Worm (Caenorhabditis elegans) whole organism, young adult: ENCODE measurements around the gene str-57.

Experiments
- F37B4.10 ChIP-seq: fragments of 200-800 bp; sonication (Bioruptor generic); IDR thresholded peaks from 2 replicates; pipeline ENCODE4 v1.3.6; 2022; ENCODE audit warnings: missing genetic modification characterization, missing compliant biosample characterization
- F49E8.2 ChIP-seq: sonication (generic microtip); optimal IDR thresholded peaks from 3 replicates; lab custom pipeline; 2017; ENCODE audit warnings: missing genetic modification characterization, mild to moderate bottlenecking, missing compliant biosample characterization, antibody characterized with exemption, moderate library complexity; ENCODE audit not compliant: insufficient read depth
- F57C9.4 ChIP-seq: sonication (generic microtip); optimal IDR thresholded peaks from 2 replicates; lab custom pipeline; 2017; ENCODE audit warnings: mild to moderate bottlenecking, missing genetic modification characterization, missing compliant biosample characterization
- K11D2.4 ChIP-seq: fragments of 200-800 bp; sonication (Bioruptor generic); IDR thresholded peaks from 2 replicates; pipeline ENCODE4 v1.3.6; 2022; ENCODE audit warnings: missing genetic modification reagents, missing genetic modification characterization, missing compliant biosample characterization
- T26A5.8 ChIP-seq: sonication (generic microtip); optimal IDR thresholded peaks from 2 replicates; lab custom pipeline; 2016; ENCODE audit warnings: missing genetic modification characterization, missing compliant biosample characterization
- atf-7 ChIP-seq: sonication (generic microtip); optimal IDR thresholded peaks from 2 replicates; lab custom pipeline; 2017; ENCODE audit warnings: mild to moderate bottlenecking, missing genetic modification characterization, missing compliant biosample characterization
- athp-1 ChIP-seq: sonication (generic microtip); optimal IDR thresholded peaks from 2 replicates; lab custom pipeline; 2017; ENCODE audit warnings: mild to moderate bottlenecking, missing genetic modification characterization, missing compliant biosample characterization
- attf-3 ChIP-seq: fragments of 200-800 bp; sonication (Bioruptor generic); conservative IDR thresholded peaks from 2 replicates; pipeline ENCODE4 v1.3.6; 2022; ENCODE audit warnings: missing genetic modification reagents, missing genetic modification characterization, missing compliant biosample characterization
- attf-6 ChIP-seq: fragments of 200-800 bp; sonication (Bioruptor generic); IDR thresholded peaks from 2 replicates; pipeline ENCODE4 v1.3.6; 2022; ENCODE audit warnings: missing genetic modification reagents, missing genetic modification characterization, missing compliant biosample characterization
- bed-1 ChIP-seq: fragments of 200-800 bp; sonication (Bioruptor generic); IDR thresholded peaks from 2 replicates; pipeline ENCODE4 v1.3.6; 2022; ENCODE audit warnings: missing genetic modification reagents, missing genetic modification characterization, missing compliant biosample characterization
- ccch-3 ChIP-seq: fragments of 200-800 bp; sonication (Bioruptor generic); optimal IDR thresholded peaks from 2 replicates; lab custom pipeline; 2018; ENCODE audit warnings: mild to moderate bottlenecking, missing genetic modification characterization, missing compliant biosample characterization
- ceh-100 ChIP-seq: fragments of 200-800 bp; sonication (Bioruptor generic); IDR thresholded peaks from 2 replicates; pipeline ENCODE4 v1.3.6; 2022; ENCODE audit warnings: missing genetic modification reagents, missing genetic modification characterization, missing compliant biosample characterization
- ceh-27 ChIP-seq: fragments of 200-800 bp; sonication (Bioruptor generic); optimal IDR thresholded peaks from 2 replicates; lab custom pipeline; 2018; ENCODE audit warnings: mild to moderate bottlenecking, missing genetic modification characterization, moderate library complexity, missing compliant biosample characterization
- dox-1 ChIP-seq: fragments of 200-800 bp; sonication (Bioruptor generic); IDR thresholded peaks from 2 replicates; pipeline ENCODE4 v1.3.6; 2022; ENCODE audit warnings: missing genetic modification reagents, missing genetic modification characterization, missing compliant biosample characterization
- efl-1 ChIP-seq: fragments of 150-350 bp; optimal IDR thresholded peaks from 2 replicates; lab custom pipeline; 2014; ENCODE audit warnings: missing biosample characterization, missing genetic modification reagents, missing genetic modification characterization
- egl-44 ChIP-seq: fragments of 200-800 bp; sonication (Bioruptor generic); IDR thresholded peaks from 2 replicates; pipeline ENCODE4 v1.3.6; 2022; ENCODE audit warnings: missing genetic modification reagents, missing genetic modification characterization, missing compliant biosample characterization
- ets-4 ChIP-seq: fragments of 200-800 bp; sonication (Bioruptor generic); optimal IDR thresholded peaks from 2 replicates; lab custom pipeline; 2018; ENCODE audit warnings: mild to moderate bottlenecking, missing genetic modification characterization, missing compliant biosample characterization
- hlh-12 ChIP-seq: sonication (generic microtip); optimal IDR thresholded peaks from 2 replicates; lab custom pipeline; 2016; ENCODE audit warnings: missing genetic modification characterization, missing compliant biosample characterization
- hlh-26 ChIP-seq: fragments of 200-800 bp; sonication (Bioruptor generic); conservative IDR thresholded peaks from 2 replicates; pipeline ENCODE4 v1.3.6; 2022; ENCODE audit warnings: missing genetic modification reagents, missing genetic modification characterization, missing compliant biosample characterization
- hrde-1 ChIP-seq: sonication (generic microtip); optimal IDR thresholded peaks from 2 replicates; lab custom pipeline; 2016; ENCODE audit warnings: missing genetic modification characterization, mild to moderate bottlenecking, missing compliant biosample characterization, moderate library complexity, missing genotype, missing genetic modification reagents, borderline replicate concordance
- let-607 ChIP-seq, 2 experiments: fragments of 200-800 bp in 1 of 2; sonication (Bioruptor generic) in 1 of 2; sonication (generic microtip) in 1 of 2; optimal IDR thresholded peaks; 2 replicates each; lab custom pipeline; 2016 to 2018; ENCODE audit warnings: mild to moderate bottlenecking in 2 of 2, missing compliant biosample characterization in 2 of 2, missing genetic modification characterization in 2 of 2, moderate library complexity in 2 of 2, missing genotype in 1 of 2
- lin-35 ChIP-seq, 3 experiments: fragments of 150-350 bp in 2 of 3; sonication (generic microtip) in 1 of 3; optimal IDR thresholded peaks; 2 replicates each; lab custom pipeline; 2014 to 2018; ENCODE audit warnings: missing biosample characterization in 3 of 3, missing genetic modification characterization in 3 of 3, missing genetic modification reagents in 3 of 3
- lir-1 ChIP-seq: fragments of 200-800 bp; sonication (Bioruptor generic); conservative IDR thresholded peaks from 2 replicates; pipeline ENCODE4 v1.3.6; 2022; ENCODE audit warnings: missing genetic modification reagents, missing genetic modification characterization, missing compliant biosample characterization
- madf-10 ChIP-seq: sonication (generic microtip); optimal IDR thresholded peaks from 2 replicates; lab custom pipeline; 2016; ENCODE audit warnings: mild to moderate bottlenecking, missing genetic modification characterization, missing compliant biosample characterization
- madf-8 ChIP-seq: fragments of 200-800 bp; sonication (Bioruptor generic); conservative IDR thresholded peaks from 2 replicates; pipeline ENCODE4 v1.3.6; 2022; ENCODE audit warnings: missing genetic modification reagents, missing genetic modification characterization, missing compliant biosample characterization
- nfyb-1 ChIP-seq: fragments of 200-800 bp; sonication (Bioruptor generic); IDR thresholded peaks from 2 replicates; pipeline ENCODE4 v1.3.6; 2022; ENCODE audit warnings: missing genetic modification reagents, missing genetic modification characterization, missing compliant biosample characterization
- sdz-38 ChIP-seq: sonication (generic microtip); optimal IDR thresholded peaks from 2 replicates; lab custom pipeline; 2016; ENCODE audit warnings: missing genotype, missing genetic modification characterization, missing compliant biosample characterization
- sea-2 ChIP-seq: fragments of 200-800 bp; sonication (Bioruptor generic); IDR thresholded peaks from 2 replicates; pipeline ENCODE4 v1.3.6; 2022; ENCODE audit warnings: missing genetic modification characterization, missing compliant biosample characterization
- snpc-1.1 ChIP-seq: sonication (generic microtip); optimal IDR thresholded peaks from 2 replicates; lab custom pipeline; 2017; ENCODE audit warnings: missing genetic modification characterization, mild to moderate bottlenecking, missing compliant biosample characterization, antibody characterized with exemption, moderate library complexity, missing genotype, missing genetic modification reagents; ENCODE audit not compliant: insufficient read depth
- snpc-4 ChIP-seq, 5 experiments: fragments of 150-350 bp in 1 of 5; sonication (generic microtip) in 4 of 5; optimal IDR thresholded peaks; 2 replicates each; lab custom pipeline; 2014 to 2018; ENCODE audit warnings: missing genetic modification characterization in 5 of 5, missing biosample characterization in 3 of 5, antibody characterized with exemption in 2 of 5, mild to moderate bottlenecking in 2 of 5, missing compliant biosample characterization in 2 of 5, missing genotype in 2 of 5, moderate library complexity in 2 of 5, missing genetic modification reagents in 1 of 5
- somi-1 ChIP-seq: fragments of 200-800 bp; sonication (Bioruptor generic); optimal IDR thresholded peaks from 2 replicates; lab custom pipeline; 2018; ENCODE audit warnings: mild to moderate bottlenecking, missing genetic modification characterization, missing compliant biosample characterization
- xnd-1 ChIP-seq: sonication (generic microtip); optimal IDR thresholded peaks from 2 replicates; lab custom pipeline; 2016; ENCODE audit warnings: missing genotype, missing genetic modification reagents, missing genetic modification characterization, missing compliant biosample characterization
- zim-3 ChIP-seq: sonication (generic microtip); optimal IDR thresholded peaks from 2 replicates; lab custom pipeline; 2017; ENCODE audit warnings: mild to moderate bottlenecking, missing genetic modification characterization, moderate library complexity, missing compliant biosample characterization
- ztf-25 ChIP-seq: fragments of 200-800 bp; sonication (Bioruptor generic); IDR thresholded peaks from 2 replicates; pipeline ENCODE4 v1.3.6; 2022; ENCODE audit warnings: missing genetic modification reagents, missing genetic modification characterization, missing compliant biosample characterization
- ztf-6 ChIP-seq: fragments of 200-800 bp; sonication (Bioruptor generic); IDR thresholded peaks from 2 replicates; pipeline ENCODE4 v1.3.6; 2022; ENCODE audit warnings: missing genetic modification reagents, missing genetic modification characterization, missing compliant biosample characterization

str-57 gene

ce11 chrV:15870356-15870755 is at the start of gene str-57:
TSS of gene str-57 (plus strand) at chrV:15870656.
- no peak for TF ChIP-seq ceh-27 (GFP tag; lab: Kevin White, UChicago)

- TF ChIP-seq attf-6 (GFP tag; lab: Robert Waterston, UW) = no peak
- TF ChIP-seq sea-2 (GFP tag; lab: Robert Waterston, UW) = no peak
- TF ChIP-seq snpc-4 (GFP tag; optimal IDR thresholded peaks at IDR 0.05; lab: Kevin White, UChicago) = no peak
- TF ChIP-seq snpc-4 (tag; optimal IDR thresholded peaks at IDR 0.05; lab: Kevin White, UChicago) = no peak
- no peak for TF ChIP-seq dox-1 (GFP tag; lab: Robert Waterston, UW)
- no peak for TF ChIP-seq ccch-3 (GFP tag; lab: Kevin White, UChicago)
- no peak for TF ChIP-seq madf-8 (GFP tag; lab: Robert Waterston, UW)
- no peak for TF ChIP-seq F37B4.10 (GFP tag; lab: Robert Waterston, UW)
- TF ChIP-seq ets-4 = no peak
- TF ChIP-seq snpc-1.1 (tag; lab: Kevin White, UChicago) = no peak
These were observed 49.1 kb upstream of the str-57 start, which contains the start of gene srbc-49 for ce11 chrV:15821398-15821797. TSS of gene srbc-49 (plus strand) at chrV:15821698.

DNA sequence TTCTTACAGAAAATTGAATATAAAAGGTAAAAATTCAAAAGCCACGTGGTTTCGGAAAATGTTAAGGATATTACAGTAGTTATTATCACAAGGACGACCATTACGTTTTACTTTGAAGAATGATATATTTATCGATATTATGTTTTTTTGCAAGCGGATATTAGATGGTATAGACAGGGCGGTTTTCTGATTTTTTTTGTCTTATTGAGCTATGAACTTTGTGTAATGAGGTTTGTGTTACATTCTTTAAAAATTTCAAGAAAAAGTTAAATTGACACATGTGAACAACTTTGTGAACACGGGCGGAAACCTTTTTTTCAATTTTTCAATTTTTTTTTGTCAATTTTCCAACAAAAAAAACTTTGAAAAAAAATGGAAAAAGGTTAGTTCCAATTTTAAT is 45.6 kb upstream of the str-57 start, which contains the start of gene srbc-50:
Gene srbc-50 (minus strand): TSS at position 101 of the 400 bp plus-strand sequence.
- no peak for TF ChIP-seq F57C9.4 (tag; lab: Kevin White, UChicago)
- TF ChIP-seq atf-7 (tag; lab: Kevin White, UChicago) = no peak
- TF ChIP-seq hlh-26 (GFP tag; lab: Robert Waterston, UW) = no peak
- no peak for TF ChIP-seq ztf-6 (GFP tag; lab: Robert Waterston, UW)
- no peak for TF ChIP-seq madf-10 (tag; lab: Kevin White, UChicago)
- TF ChIP-seq efl-1 (GFP tag; lab: Kevin White, UChicago) = no peak
- TF ChIP-seq lir-1 (GFP tag; lab: Robert Waterston, UW) = no peak
- no peak for TF ChIP-seq F49E8.2 (tag; lab: Kevin White, UChicago)
- no peak for TF ChIP-seq lin-35 (GFP tag; optimal IDR thresholded peaks at IDR 0.05; lab: Kevin White, UChicago)
- no peak for TF ChIP-seq egl-44 (GFP tag; lab: Robert Waterston, UW)
- no peak for TF ChIP-seq zim-3 (tag; lab: Kevin White, UChicago)
- TF ChIP-seq somi-1 (GFP tag; lab: Kevin White, UChicago) = no peak
- no peak for TF ChIP-seq sdz-38 (tag; lab: Kevin White, UChicago)
- TF ChIP-seq athp-1 = no peak
- no peak for TF ChIP-seq xnd-1 (tag; lab: Kevin White, UChicago)
- no peak for TF ChIP-seq let-607 (tag; optimal IDR thresholded peaks at IDR 0.05; lab: Kevin White, UChicago)
- no peak for TF ChIP-seq bed-1
- TF ChIP-seq K11D2.4 (GFP tag; lab: Robert Waterston, UW) = no peak

DNA sequence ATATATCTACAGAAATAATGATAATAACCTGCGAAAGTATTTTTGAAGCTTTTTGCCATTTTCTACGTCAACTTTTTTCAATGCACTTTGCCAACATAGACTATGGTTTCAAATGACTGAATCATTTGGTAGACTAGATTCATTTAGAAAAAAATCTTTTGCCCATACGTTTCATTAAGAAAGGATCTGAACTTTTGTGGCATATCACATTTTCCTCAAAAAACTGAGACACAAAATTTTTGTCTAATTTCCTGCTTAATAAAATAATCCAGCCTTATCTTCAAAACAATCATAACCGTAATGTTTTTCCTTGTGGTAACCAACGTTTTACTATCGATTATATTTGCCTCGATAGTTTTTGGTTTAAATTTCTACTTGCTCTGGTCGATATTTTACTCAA is 44.3 kb upstream of the str-57 start, which contains the start of gene srbc-51:
Gene srbc-51 (plus strand): TSS at position 301 of the 400 bp plus-strand sequence.
- TF ChIP-seq T26A5.8 (tag; lab: Kevin White, UChicago) = no peak
- TF ChIP-seq ceh-100 (GFP tag; lab: Robert Waterston, UW) = no peak
- TF ChIP-seq ccch-3 (GFP tag; lab: Kevin White, UChicago) = no peak
- no peak for TF ChIP-seq hrde-1 (tag; lab: Kevin White, UChicago)
- no peak for TF ChIP-seq nfyb-1 (GFP tag; lab: Robert Waterston, UW)
- TF ChIP-seq attf-3 (GFP tag; lab: Robert Waterston, UW) = no peak
- no peak for TF ChIP-seq hlh-12
- TF ChIP-seq ztf-25 = no peak
